Worm (Caenorhabditis elegans): ENCODE results near the gene oac-29.

DNA sequence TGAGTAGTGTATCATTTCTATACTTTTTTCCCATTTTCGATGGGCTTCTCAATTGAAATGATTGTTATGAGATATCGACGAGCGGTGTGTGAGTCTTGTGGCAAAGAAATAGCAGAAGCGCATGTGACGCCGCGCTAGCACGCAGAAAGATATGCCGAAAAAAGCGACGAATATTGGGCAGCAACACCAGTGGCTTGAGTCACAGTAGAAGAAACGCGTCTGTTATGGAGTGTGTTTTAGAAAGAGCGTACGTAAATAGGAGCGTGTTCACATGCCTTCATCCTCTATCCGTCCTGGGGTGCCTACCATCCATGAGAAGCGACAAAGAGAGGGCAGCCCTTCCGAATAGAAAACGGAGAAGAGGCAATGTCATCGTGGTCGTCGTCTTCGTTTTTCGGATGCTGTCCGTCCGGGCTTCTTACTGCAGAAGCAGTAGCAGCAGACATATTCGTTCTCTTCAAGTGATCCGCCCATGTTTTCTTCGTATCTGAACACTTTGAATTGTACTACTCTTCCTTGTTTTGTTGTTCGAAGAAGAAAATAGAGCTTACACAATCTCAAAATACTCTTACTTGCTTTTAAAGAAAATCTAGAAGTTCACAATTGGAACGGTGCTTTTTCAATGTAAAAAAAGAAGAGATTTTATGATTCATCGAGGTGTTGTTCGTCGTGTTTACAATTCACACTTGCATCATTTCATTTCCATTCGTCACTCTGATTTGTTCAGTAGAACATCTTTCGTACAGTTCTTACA, 25.5 kb downstream of the oac-29 start:
- TF ChIP-seq nhr-28 (tag; optimal IDR thresholded peaks at IDR 0.05) = peak; percentile 33
- no peak for TF ChIP-seq ama-1 (optimal IDR thresholded peaks at IDR 0.05)
- peak; percentile 24; the same call in 1 of the 2 replicates for TF ChIP-seq egl-43 (GFP tag; IDR thresholded peaks at IDR 0.05)
- TF ChIP-seq lin-15B (tag; optimal IDR thresholded peaks at IDR 0.05) = no peak
- TF ChIP-seq aly-2 (tag; optimal IDR thresholded peaks at IDR 0.05) = no peak
- TF ChIP-seq ceh-28 (tag; optimal IDR thresholded peaks at IDR 0.05) = no peak
- no peak for TF ChIP-seq ceh-82 (tag; optimal IDR thresholded peaks at IDR 0.05)
- no peak for TF ChIP-seq daf-16 (GFP tag; optimal IDR thresholded peaks at IDR 0.05)
- TF ChIP-seq daf-16 (tag; optimal IDR thresholded peaks at IDR 0.05) = peak; percentile 15
- no peak for TF ChIP-seq nhr-237 (tag; optimal IDR thresholded peaks at IDR 0.05)
